Worm (Caenorhabditis elegans) whole organism, L3 larva: ENCODE measurements around the gene F28A10.5.

Source experiments
- aly-2 ChIP-seq: fragments of 150-350 bp; optimal IDR thresholded peaks from 2 replicates; lab custom pipeline; 2014; ENCODE audit warnings: missing biosample characterization, missing genetic modification characterization
- egl-27 ChIP-seq: sonication (generic microtip); optimal IDR thresholded peaks from 4 replicates; lab custom pipeline; 2017; ENCODE audit warnings: missing biosample characterization, missing genetic modification reagents, missing genetic modification characterization
- nhr-28 ChIP-seq: fragments of 150-350 bp; optimal IDR thresholded peaks from 2 replicates; lab custom pipeline; 2014; ENCODE audit warnings: missing biosample characterization, missing genetic modification characterization
- pqm-1 ChIP-seq: fragments of 150-350 bp; optimal IDR thresholded peaks from 2 replicates; lab custom pipeline; 2017; ENCODE audit warnings: missing biosample characterization, missing genetic modification characterization, inconsistent platforms
- skn-1 ChIP-seq: fragments of 150-350 bp; optimal IDR thresholded peaks from 2 replicates; lab custom pipeline; 2014; ENCODE audit warnings: missing biosample characterization, missing genetic modification characterization
- snpc-4 ChIP-seq: fragments of 150-350 bp; optimal IDR thresholded peaks from 2 replicates; lab custom pipeline; 2014; ENCODE audit warnings: missing biosample characterization, missing genetic modification characterization

ce11 chrII:888024-888423, 37.6 kb upstream of the F28A10.5 start, which contains the start of gene T07D3.4:
- TF ChIP-seq egl-27 (tag; lab: Kevin White, UChicago): no peak
- TF ChIP-seq nhr-28 (tag; lab: Kevin White, UChicago): no peak
- peak; percentile 13 for TF ChIP-seq pqm-1 (tag; lab: Kevin White, UChicago)
- TF ChIP-seq snpc-4 (tag; lab: Kevin White, UChicago): no peak
- TF ChIP-seq aly-2 (tag; lab: Kevin White, UChicago): no peak
- no peak for TF ChIP-seq skn-1 (tag; lab: Kevin White, UChicago)
